Comparison of ENCODE assay signal across 2 fruit fly cellular contexts in genomic region chr3R:25285173-25285572, dm6.
TF ChIP-seq lines count a peak whose summit lies in the region.

Gene CG31104 (plus strand): TSS chr3R:25285473.

- TF ChIP-seq CTCF in whole organism, embryonic (GFP tag; optimal IDR thresholded peaks at IDR 0.05; lab: Kevin White, UChicago): no peak

TF ChIP-seq in whole organism, adult, 20 proteins besides CTCF, POLR2A, EP300 and RAD21:
- TF ChIP-seq CG12768 (GFP tag; optimal IDR thresholded peaks at IDR 0.05; lab: Kevin White, UChicago) (no peak), kay (GFP tag; lab: Kevin White, UChicago; ENCODE audit: borderline replicate concordance) (peak; percentile 87)

TF ChIP-seq in whole organism, embryonic, 481 proteins besides CTCF, POLR2A, EP300 and RAD21:
- TF ChIP-seq CG10462 (GFP tag; optimal IDR thresholded peaks at IDR 0.05; lab: Kevin White, UChicago) (no peak), exex (tag; optimal IDR thresholded peaks at IDR 0.05; lab: Kevin White, UChicago) (peak; percentile 22)
TF ChIP-seq in whole organism, embryonic: peak in this region for 1.

Comparison
In these comparisons a context has a peak if more than half of its experiments do, and no peak if none do; other contexts are left out.
1. Of the 1 proteins assayed by ChIP-seq in both whole organism, embryonic and whole organism, adult: peak only in whole organism, embryonic: none; only in whole organism, adult: kay; in both: none; in neither: 0.